Fruit fly (Drosophila melanogaster) whole organism, prepupa: ENCODE data around the gene Rsod.

Source experiments
- Blimp-1 ChIP-seq: fragments of 200-800 bp; sonication (Bioruptor generic); optimal IDR thresholded peaks from 3 replicates; lab custom pipeline; 2017; ENCODE audit warnings: missing biosample characterization, missing genetic modification characterization, mild to moderate bottlenecking, moderate library complexity, missing genetic modification reagents
- CG6808 ChIP-seq: fragments of 200-800 bp; sonication (Bioruptor generic); optimal IDR thresholded peaks from 3 replicates; lab custom pipeline; 2017; ENCODE audit warnings: missing biosample characterization, missing genetic modification characterization, mild to moderate bottlenecking, moderate library complexity, missing genetic modification reagents
- CG6854 ChIP-seq: fragments of 200-800 bp; sonication (Bioruptor generic); optimal IDR thresholded peaks from 2 replicates; lab custom pipeline; 2017; ENCODE audit warnings: missing biosample characterization, mild to moderate bottlenecking, missing genetic modification characterization
- CG7368 ChIP-seq: fragments of 200-800 bp; sonication (Bioruptor generic); optimal IDR thresholded peaks from 3 replicates; lab custom pipeline; 2016; ENCODE audit warnings: missing biosample characterization, missing genetic modification characterization
- CG8319 ChIP-seq: fragments of 200-800 bp; sonication (Bioruptor generic); optimal IDR thresholded peaks from 3 replicates; lab custom pipeline; 2016; ENCODE audit warnings: missing biosample characterization, missing genetic modification characterization
- Eip75B ChIP-seq: fragments of 200-800 bp; sonication (Bioruptor generic); optimal IDR thresholded peaks from 3 replicates; lab custom pipeline; 2016; ENCODE audit warnings: missing biosample characterization, missing genetic modification characterization
- eg ChIP-seq: fragments of 200-800 bp; sonication (Bioruptor generic); IDR thresholded peaks from 3 replicates; pipeline ENCODE4 v1.3.6; 2022; ENCODE audit warnings: missing biosample characterization, missing genetic modification characterization
- esn ChIP-seq: fragments of 200-800 bp; sonication (Bioruptor generic); optimal IDR thresholded peaks from 2 replicates; lab custom pipeline; 2016; ENCODE audit warnings: missing biosample characterization, mild to moderate bottlenecking, missing genetic modification characterization, moderate library complexity

DNA sequence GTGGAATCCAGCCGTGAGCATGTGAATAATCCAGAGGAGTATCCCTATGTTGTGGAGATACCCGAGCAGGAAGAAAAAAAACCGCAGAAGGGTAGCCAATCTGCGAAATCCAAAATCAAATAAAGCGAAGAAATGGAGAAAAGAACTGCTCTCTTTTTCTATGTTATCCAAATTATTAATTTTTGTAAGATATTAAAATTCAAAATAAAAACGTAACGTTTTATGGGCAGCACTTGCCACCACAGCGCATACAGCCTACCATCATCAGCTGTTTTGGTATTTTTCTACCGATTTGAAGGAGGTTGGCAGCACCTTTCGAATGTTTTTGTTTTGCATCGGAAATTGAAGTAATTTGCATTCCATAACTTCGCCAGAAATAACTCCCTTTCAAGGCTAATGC lies 8.9 kb upstream of the Rsod start, which contains the start of gene Bet5:
- TF ChIP-seq Blimp-1 (GFP tag; lab: Kevin White, UChicago) (no peak), eg (no peak), CG6854 (GFP tag; lab: Kevin White, UChicago) (no peak), CG8319 (GFP tag; lab: Kevin White, UChicago) (no peak), CG7368 (GFP tag; lab: Kevin White, UChicago) (no peak), CG6808 (peak; percentile 100), esn (GFP tag; lab: Kevin White, UChicago) (no peak), Eip75B (GFP tag; lab: Kevin White, UChicago) (no peak)
